Worm (Caenorhabditis elegans) whole organism, midembryonic: Measurements from ENCODE around the gene srz-72.

Experiments
- T22C8.4 ChIP-seq: fragments of 200-800 bp; sonication (Bioruptor generic); IDR thresholded peaks from 2 replicates; pipeline ENCODE4 v1.3.6; 2022; ENCODE audit warnings: missing genetic modification characterization, missing compliant biosample characterization
- flt-1 ChIP-seq: fragments of 200-800 bp; sonication (Bioruptor generic); IDR thresholded peaks from 2 replicates; pipeline ENCODE4 v1.3.6; 2022; ENCODE audit warnings: missing genetic modification characterization, missing compliant biosample characterization
- klf-2 ChIP-seq: fragments of 200-800 bp; sonication (Bioruptor generic); conservative IDR thresholded peaks from 2 replicates; pipeline ENCODE4 v1.3.6; 2022; ENCODE audit warnings: missing genetic modification reagents, missing genetic modification characterization, missing compliant biosample characterization
- med-1 ChIP-seq: sonication (generic microtip); optimal IDR thresholded peaks from 2 replicates; lab custom pipeline; 2017; ENCODE audit warnings: missing genetic modification characterization, mild to moderate bottlenecking, missing compliant biosample characterization, antibody characterized with exemption, missing genetic modification reagents; ENCODE audit not compliant: insufficient read depth
- ref-1 ChIP-seq: fragments of 200-800 bp; sonication (Bioruptor generic); conservative IDR thresholded peaks from 2 replicates; pipeline ENCODE4 v1.3.6; 2022; ENCODE audit warnings: missing genetic modification reagents, missing genetic modification characterization, missing compliant biosample characterization
- tab-1 ChIP-seq: fragments of 200-800 bp; sonication (Bioruptor generic); IDR thresholded peaks from 2 replicates; pipeline ENCODE4 v1.3.6; 2022; ENCODE audit warnings: missing genetic modification characterization, missing compliant biosample characterization
- ztf-23 ChIP-seq: fragments of 200-800 bp; sonication (Bioruptor generic); IDR thresholded peaks from 2 replicates; pipeline ENCODE4 v1.3.6; 2022; ENCODE audit warnings: missing genetic modification reagents, missing genetic modification characterization, missing compliant biosample characterization
- ztf-29 ChIP-seq: fragments of 200-800 bp; sonication (Bioruptor generic); IDR thresholded peaks from 2 replicates; pipeline ENCODE4 v1.3.6; 2022; ENCODE audit warnings: missing genetic modification reagents, missing genetic modification characterization, missing compliant biosample characterization

DNA sequence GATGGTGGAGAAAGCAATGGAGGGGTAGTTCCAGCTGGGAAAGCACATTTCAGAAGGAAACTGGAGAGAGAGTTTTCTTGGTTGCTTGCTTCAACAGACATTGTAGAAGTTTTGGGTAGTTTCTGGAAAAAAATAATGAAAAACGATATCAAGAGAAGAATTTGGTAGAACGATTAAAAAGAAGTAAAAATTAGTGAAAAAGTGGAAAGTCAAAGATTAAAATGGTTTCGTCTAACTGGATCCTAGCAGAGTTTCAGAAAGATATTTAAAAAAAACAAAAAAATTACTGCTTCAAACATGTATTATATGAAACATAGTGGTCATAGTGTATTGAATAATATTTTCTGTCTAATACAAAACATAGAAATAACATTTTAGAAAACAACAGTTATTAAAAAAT is 21.7 kb upstream of the srz-72 start, which contains the start of gene F38C2.7:
- TF ChIP-seq ref-1 = no peak
- TF ChIP-seq T22C8.4 (GFP tag; lab: Robert Waterston, UW) = no peak
- no peak for TF ChIP-seq flt-1 (GFP tag; lab: Robert Waterston, UW)
- TF ChIP-seq ztf-29 (GFP tag; lab: Robert Waterston, UW) = no peak
- TF ChIP-seq med-1 (GFP tag; lab: Kevin White, UChicago) = no peak
- no peak for TF ChIP-seq klf-2 (GFP tag; lab: Robert Waterston, UW)
- TF ChIP-seq ztf-23 (GFP tag; lab: Robert Waterston, UW) = no peak
- no peak for TF ChIP-seq tab-1 (GFP tag; lab: Robert Waterston, UW)
